Fruit fly (Drosophila melanogaster): ENCODE data around the gene CG4842.

dm6 chr3L:16357187-16357728 lies 10.9 kb upstream of the CG4842 start:
- TF ChIP-seq CG8478 (optimal IDR thresholded peaks at IDR 0.05) = no peak
- no peak for TF ChIP-seq pan (optimal IDR thresholded peaks at IDR 0.05)
- TF ChIP-seq usp (GFP tag; optimal IDR thresholded peaks at IDR 0.05) = no peak
- TF ChIP-seq EcR (GFP tag; optimal IDR thresholded peaks at IDR 0.05) = peak in 1 of 2 experiments; percentile 64
- no peak for TF ChIP-seq psq (optimal IDR thresholded peaks at IDR 0.05)
